Fruit fly (Drosophila melanogaster): ENCODE results near the gene CG9098.

DNA sequence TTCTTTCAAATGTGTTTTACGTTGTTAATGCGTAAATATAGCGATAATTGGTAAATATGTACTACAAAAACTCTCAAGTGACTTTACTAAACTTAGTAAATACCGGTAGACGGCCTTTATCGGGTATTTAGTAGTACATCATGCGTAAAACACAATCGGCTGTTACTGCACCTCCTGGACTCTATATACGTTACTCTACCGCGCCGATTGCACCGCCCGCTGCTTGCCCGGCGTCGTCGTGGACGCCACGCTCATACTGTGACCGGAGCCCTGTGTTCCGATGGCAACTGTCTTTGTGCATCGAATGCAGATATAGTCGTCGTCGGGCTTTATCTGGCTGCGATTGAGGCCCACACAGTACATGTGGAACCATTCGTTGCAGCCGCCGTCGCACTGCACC is 21.7 kb downstream of the CG9098 start:
- TF ChIP-seq twi (tag; optimal IDR thresholded peaks at IDR 0.05): no peak
- no peak for TF ChIP-seq mld (GFP tag; IDR thresholded peaks at IDR 0.05; ENCODE audit: partially characterized antibody)
- no peak for TF ChIP-seq h (optimal IDR thresholded peaks at IDR 0.05)
- TF ChIP-seq trh (GFP tag; optimal IDR thresholded peaks at IDR 0.05): no peak
- TF ChIP-seq nau (GFP tag; optimal IDR thresholded peaks at IDR 0.05): no peak
- no peak for TF ChIP-seq CG8924 (tag; optimal IDR thresholded peaks at IDR 0.05)
- no peak for TF ChIP-seq CG12659 (GFP tag; optimal IDR thresholded peaks at IDR 0.05)
- TF ChIP-seq CG15514 (GFP tag; optimal IDR thresholded peaks at IDR 0.05): no peak
- no peak for TF ChIP-seq CG31224 (GFP tag; IDR thresholded peaks at IDR 0.05)
- TF ChIP-seq fd64A (GFP tag; optimal IDR thresholded peaks at IDR 0.05): no peak
- no peak for TF ChIP-seq vnd (GFP tag; IDR thresholded peaks at IDR 0.05; ENCODE audit: partially characterized antibody)
- TF ChIP-seq Kr (GFP tag; optimal IDR thresholded peaks at IDR 0.05): no peak

All from whole organism, embryonic.